Worm (Caenorhabditis elegans): ENCODE results near the gene unc-7.

DNA sequence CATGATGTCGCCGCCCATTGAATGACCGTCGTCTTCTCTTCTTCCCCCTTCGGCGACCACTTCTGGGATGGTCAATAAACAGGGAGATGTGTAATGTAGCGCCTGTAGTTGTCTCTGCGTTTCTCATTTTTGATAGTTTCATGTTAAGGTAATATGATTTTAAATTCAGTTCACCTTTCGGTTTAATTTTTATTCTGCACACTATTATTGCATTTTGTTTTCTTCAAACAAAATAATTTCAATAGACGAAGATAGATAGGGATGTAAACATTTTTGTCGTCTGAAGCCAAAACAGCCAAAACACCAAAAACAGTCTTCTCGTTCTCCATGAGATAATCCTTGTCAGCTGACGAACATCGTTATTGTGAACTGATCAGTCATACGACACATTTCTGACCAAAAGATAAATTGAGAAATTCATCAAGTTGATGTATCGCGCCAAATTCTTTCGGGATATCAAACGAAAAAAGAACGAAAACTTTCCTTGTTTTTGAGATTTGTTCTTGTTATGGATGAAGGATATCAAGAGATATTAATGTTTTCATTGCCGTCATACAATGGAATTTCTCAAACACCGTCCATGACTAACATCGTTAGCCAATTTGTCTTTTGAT lies 11.3 kb upstream of the unc-7 start, which contains the start of gene C11G10.1:
- TF ChIP-seq lir-3 (tag; optimal IDR thresholded peaks at IDR 0.05): no peak
- no peak for TF ChIP-seq snpc-1.2 (GFP tag; IDR thresholded peaks at IDR 0.05)
- TF ChIP-seq pha-4 (GFP tag; IDR thresholded peaks at IDR 0.05): no peak
- no peak for TF ChIP-seq pha-4 (tag; optimal IDR thresholded peaks at IDR 0.05)
- TF ChIP-seq F37D6.2 (tag; optimal IDR thresholded peaks at IDR 0.05): no peak
- TF ChIP-seq dmd-6 (GFP tag; IDR thresholded peaks at IDR 0.05): no peak
- no peak for TF ChIP-seq madf-9 (GFP tag; conservative IDR thresholded peaks at IDR 0.05)
- TF ChIP-seq nhr-28 (tag; optimal IDR thresholded peaks at IDR 0.05): peak; percentile 40
- no peak for TF ChIP-seq lin-39 (tag; optimal IDR thresholded peaks at IDR 0.05)
- TF ChIP-seq ces-1 (GFP tag; optimal IDR thresholded peaks at IDR 0.05): no peak

Data from whole organism, L4 larva.